Fruit fly (Drosophila melanogaster) whole organism, wandering third instar larva: ENCODE measurements around the gene CG17991.

Source experiments
- Abd-B ChIP-seq: fragments of >200 bp; optimal IDR thresholded peaks from 2 replicates; lab custom pipeline; 2017; ENCODE audit warnings: missing biosample characterization, missing genetic modification characterization
- CG32264 ChIP-seq: fragments of 200-800 bp; sonication (Bioruptor generic); optimal IDR thresholded peaks from 2 replicates; lab custom pipeline; 2016; ENCODE audit warnings: missing biosample characterization, missing genetic modification characterization
- CG9705 ChIP-seq: fragments of 200-800 bp; sonication (Bioruptor generic); optimal IDR thresholded peaks from 2 replicates; lab custom pipeline; 2018; ENCODE audit warnings: missing biosample characterization, mild to moderate bottlenecking, missing genetic modification characterization
- CrebA ChIP-seq: fragments of 200-800 bp; sonication (Bioruptor generic); optimal IDR thresholded peaks from 2 replicates; lab custom pipeline; 2016; ENCODE audit warnings: missing biosample characterization, mild to moderate bottlenecking, missing genetic modification characterization, borderline replicate concordance
- Dfd ChIP-seq: fragments of >200 bp; optimal IDR thresholded peaks from 2 replicates; lab custom pipeline; 2017; ENCODE audit warnings: missing biosample characterization, missing genetic modification characterization
- Dif ChIP-seq: fragments of 200-275, 200-300 bp; sonication (Bioruptor generic); optimal IDR thresholded peaks from 2 replicates; lab custom pipeline; 2018; ENCODE audit warnings: missing biosample characterization, missing genetic modification characterization; ENCODE audit not compliant: partially characterized antibody
- GATAd ChIP-seq: sonication (Bioruptor generic); optimal IDR thresholded peaks from 2 replicates; lab custom pipeline; 2016; ENCODE audit warnings: missing biosample characterization, missing genetic modification characterization
- HLH106 ChIP-seq: fragments of 200-800 bp; optimal IDR thresholded peaks from 3 replicates; lab custom pipeline; 2019; ENCODE audit warnings: missing biosample characterization, mild to moderate bottlenecking, missing genetic modification characterization, moderate library complexity
- Hnf4 ChIP-seq: fragments of 200-800 bp; sonication (Bioruptor generic); optimal IDR thresholded peaks from 2 replicates; lab custom pipeline; 2016; ENCODE audit warnings: missing biosample characterization, mild to moderate bottlenecking, missing genetic modification characterization
- Hr78 ChIP-seq: fragments of >200 bp; optimal IDR thresholded peaks from 2 replicates; lab custom pipeline; 2017; ENCODE audit warnings: missing biosample characterization, missing genetic modification characterization
- Hr83 ChIP-seq: fragments of 200-300 bp; sonication (Bioruptor generic); optimal IDR thresholded peaks from 2 replicates; lab custom pipeline; 2016; ENCODE audit warnings: missing biosample characterization, mild to moderate bottlenecking, missing genetic modification characterization, moderate library complexity; ENCODE audit not compliant: poor library complexity, severe bottlenecking
- Jra ChIP-seq: sonication (Bioruptor generic); optimal IDR thresholded peaks from 2 replicates; lab custom pipeline; 2016; ENCODE audit warnings: missing biosample characterization, missing genetic modification characterization
- Mio ChIP-seq: sonication (Bioruptor generic); optimal IDR thresholded peaks from 2 replicates; lab custom pipeline; 2016; ENCODE audit warnings: missing biosample characterization, missing genetic modification characterization
- Myc ChIP-seq: fragments of >200 bp; optimal IDR thresholded peaks from 2 replicates; lab custom pipeline; 2017
- N ChIP-seq: fragments of >200 bp; optimal IDR thresholded peaks from 2 replicates; lab custom pipeline; 2018; ENCODE audit warnings: missing biosample characterization, missing external identifiers, missing genetic modification characterization
- OdsH ChIP-seq: fragments of 200-800 bp; sonication (Bioruptor generic); optimal IDR thresholded peaks from 2 replicates; lab custom pipeline; 2016; ENCODE audit warnings: missing biosample characterization, mild to moderate bottlenecking, missing genetic modification characterization
- Rel ChIP-seq, 2 experiments: fragments of 200-800 bp; sonication (Bioruptor generic) in 1 of 2; optimal IDR thresholded peaks; 2 replicates in 1 of 2; 3 replicates in 1 of 2; lab custom pipeline; 2016 to 2019; ENCODE audit warnings: mild to moderate bottlenecking in 2 of 2, missing biosample characterization in 2 of 2, missing genetic modification characterization in 2 of 2, moderate library complexity in 1 of 2
- Sp1 ChIP-seq: fragments of 200-800 bp; sonication (Bioruptor generic); optimal IDR thresholded peaks from 3 replicates; lab custom pipeline; 2019; ENCODE audit warnings: missing biosample characterization, mild to moderate bottlenecking, missing genetic modification characterization, moderate library complexity
- Vsx2 ChIP-seq: fragments of 200-300, 225-300 bp; sonication (Bioruptor generic); optimal IDR thresholded peaks from 2 replicates; lab custom pipeline; 2018; ENCODE audit warnings: missing biosample characterization, missing genetic modification characterization; ENCODE audit not compliant: partially characterized antibody
- br ChIP-seq: fragments of 200-800 bp; sonication (Bioruptor generic); optimal IDR thresholded peaks from 2 replicates; lab custom pipeline; 2016; ENCODE audit warnings: missing biosample characterization, missing genetic modification characterization
- brk ChIP-seq: fragments of 200-800 bp; sonication (Bioruptor generic); optimal IDR thresholded peaks from 2 replicates; lab custom pipeline; 2016; ENCODE audit warnings: missing biosample characterization, mild to moderate bottlenecking, missing genetic modification characterization
- dl ChIP-seq, 2 experiments: fragments of 175-275, 200-275 bp in 1 of 2; fragments of 200-275 bp in 1 of 2; sonication (Bioruptor generic); optimal IDR thresholded peaks; lab custom pipeline; 2018; ENCODE audit warnings: mild to moderate bottlenecking in 2 of 2, missing biosample characterization in 2 of 2, missing genetic modification characterization in 2 of 2, moderate library complexity in 2 of 2; ENCODE audit not compliant: partially characterized antibody in 2 of 2, insufficient read depth in 1 of 2
- dmrt93B ChIP-seq: fragments of 200-800 bp; sonication (Bioruptor generic); optimal IDR thresholded peaks from 2 replicates; lab custom pipeline; 2018; ENCODE audit warnings: missing biosample characterization, mild to moderate bottlenecking, missing genetic modification characterization
- dsf ChIP-seq: sonication (Bioruptor generic); optimal IDR thresholded peaks from 2 replicates; lab custom pipeline; 2016; ENCODE audit warnings: missing biosample characterization, missing genetic modification characterization, borderline replicate concordance
- ey ChIP-seq: fragments of 200-800 bp; sonication (Bioruptor generic); optimal IDR thresholded peaks from 2 replicates; lab custom pipeline; 2016; ENCODE audit warnings: missing biosample characterization, missing genetic modification characterization
- foxo ChIP-seq, 2 experiments: fragments of 200-800 bp; sonication (Bioruptor generic); optimal IDR thresholded peaks; 2 replicates in 1 of 2; 3 replicates in 1 of 2; lab custom pipeline; 2016 to 2017; ENCODE audit warnings: missing biosample characterization in 2 of 2, missing genetic modification characterization in 2 of 2
- fru ChIP-seq: fragments of 200-800 bp; sonication (Bioruptor generic); optimal IDR thresholded peaks from 3 replicates; lab custom pipeline; 2016; ENCODE audit warnings: missing biosample characterization, mild to moderate bottlenecking, missing genetic modification characterization
- h ChIP-seq: fragments of 200-800 bp; sonication (Bioruptor generic); optimal IDR thresholded peaks from 3 replicates; lab custom pipeline; 2016; ENCODE audit warnings: missing biosample characterization, mild to moderate bottlenecking, missing genetic modification characterization
- jim ChIP-seq: fragments of 175-275, 200-325 bp; sonication (Bioruptor generic); optimal IDR thresholded peaks from 2 replicates; lab custom pipeline; 2016; ENCODE audit warnings: missing biosample characterization, mild to moderate bottlenecking, missing genetic modification characterization
- lola ChIP-seq: fragments of >200 bp; optimal IDR thresholded peaks from 2 replicates; lab custom pipeline; 2017; ENCODE audit warnings: missing biosample characterization, missing genetic modification characterization
- pan ChIP-seq: fragments of >200 bp; optimal IDR thresholded peaks from 2 replicates; lab custom pipeline; 2017
- psq ChIP-seq: fragments of 200-800 bp; sonication (Bioruptor generic); optimal IDR thresholded peaks from 3 replicates; lab custom pipeline; 2017; ENCODE audit warnings: missing biosample characterization, mild to moderate bottlenecking, missing genetic modification characterization, moderate library complexity
- rgr ChIP-seq: fragments of 200-800 bp; sonication (Bioruptor generic); optimal IDR thresholded peaks from 3 replicates; lab custom pipeline; 2016; ENCODE audit warnings: missing biosample characterization, mild to moderate bottlenecking, missing genetic modification characterization
- sage ChIP-seq: fragments of 200-800 bp; sonication (Bioruptor generic); optimal IDR thresholded peaks from 2 replicates; lab custom pipeline; 2016; ENCODE audit warnings: missing biosample characterization, mild to moderate bottlenecking, missing genetic modification characterization
- sv ChIP-seq: fragments of 200-800 bp; sonication (Bioruptor generic); optimal IDR thresholded peaks from 3 replicates; lab custom pipeline; 2016; ENCODE audit warnings: missing biosample characterization, missing genetic modification characterization
- tai ChIP-seq: sonication (Bioruptor generic); optimal IDR thresholded peaks from 2 replicates; lab custom pipeline; 2016; ENCODE audit warnings: missing biosample characterization, missing genetic modification characterization
- usp ChIP-seq: fragments of >200 bp; optimal IDR thresholded peaks from 2 replicates; lab custom pipeline; 2017; ENCODE audit warnings: missing biosample characterization, missing genetic modification characterization
- woc ChIP-seq: sonication (Bioruptor generic); optimal IDR thresholded peaks from 2 replicates; lab custom pipeline; 2016; ENCODE audit warnings: missing biosample characterization, mild to moderate bottlenecking, missing genetic modification characterization

The CG17991 gene

DNA sequence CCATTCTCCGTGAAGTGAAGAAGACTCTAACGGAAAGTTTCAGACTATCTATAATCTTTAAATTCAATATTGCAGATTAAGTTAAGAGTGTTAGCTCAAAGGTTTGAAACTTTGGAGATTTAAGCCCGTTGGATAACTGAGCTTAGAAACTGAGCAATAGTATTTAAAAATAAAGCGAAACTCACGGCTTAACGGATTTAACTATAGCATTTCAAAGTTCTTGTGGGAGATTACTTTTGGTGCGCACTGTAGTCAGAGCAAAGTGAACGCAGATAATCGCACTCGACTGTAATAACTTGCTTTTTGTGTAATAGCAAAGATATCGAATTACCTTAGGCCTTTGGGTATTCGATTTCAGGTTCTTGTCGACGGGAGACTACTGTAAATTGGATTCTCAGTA is 41.2 kb downstream of the CG17991 start, which contains the start of gene mrt (continued):
- no peak for TF ChIP-seq usp (GFP tag; lab: Kevin White, UChicago)

dm6 chr3R:27283645-27284044 is 42.6 kb downstream of the CG17991 start, which contains the start of gene CG3368:
Gene CG3368, plus strand, starts transcription at chr3R:27283780.
- TF ChIP-seq br (GFP tag; lab: Kevin White, UChicago) (no peak), CG9705 (GFP tag; lab: Kevin White, UChicago) (no peak), ey (GFP tag; lab: Kevin White, UChicago) (no peak), sv (no peak), dsf (no peak), CG32264 (GFP tag; lab: Kevin White, UChicago) (no peak), Dif (GFP tag; lab: Kevin White, UChicago) (no peak), Myc (lab: Kevin White, UChicago) (no peak), Jra (GFP tag; lab: Kevin White, UChicago) (no peak), OdsH (GFP tag; lab: Kevin White, UChicago) (no peak), sage (GFP tag; lab: Kevin White, UChicago) (no peak), N (GFP tag; lab: Kevin White, UChicago) (no peak), jim (GFP tag; lab: Kevin White, UChicago) (no peak), HLH106 (tag; lab: Kevin White, UChicago) (no peak), usp (GFP tag; lab: Kevin White, UChicago) (no peak), foxo (GFP tag; optimal IDR thresholded peaks at IDR 0.05; lab: Kevin White, UChicago) (no peak), lola (GFP tag; lab: Kevin White, UChicago) (no peak), dl (GFP tag; optimal IDR thresholded peaks at IDR 0.05; lab: Kevin White, UChicago; ENCODE audit: insufficient read depth in 1 of 2, partially characterized antibody in 2 of 2) (no peak)
- TF ChIP-seq, all 38 proteins: peak for 0

DNA sequence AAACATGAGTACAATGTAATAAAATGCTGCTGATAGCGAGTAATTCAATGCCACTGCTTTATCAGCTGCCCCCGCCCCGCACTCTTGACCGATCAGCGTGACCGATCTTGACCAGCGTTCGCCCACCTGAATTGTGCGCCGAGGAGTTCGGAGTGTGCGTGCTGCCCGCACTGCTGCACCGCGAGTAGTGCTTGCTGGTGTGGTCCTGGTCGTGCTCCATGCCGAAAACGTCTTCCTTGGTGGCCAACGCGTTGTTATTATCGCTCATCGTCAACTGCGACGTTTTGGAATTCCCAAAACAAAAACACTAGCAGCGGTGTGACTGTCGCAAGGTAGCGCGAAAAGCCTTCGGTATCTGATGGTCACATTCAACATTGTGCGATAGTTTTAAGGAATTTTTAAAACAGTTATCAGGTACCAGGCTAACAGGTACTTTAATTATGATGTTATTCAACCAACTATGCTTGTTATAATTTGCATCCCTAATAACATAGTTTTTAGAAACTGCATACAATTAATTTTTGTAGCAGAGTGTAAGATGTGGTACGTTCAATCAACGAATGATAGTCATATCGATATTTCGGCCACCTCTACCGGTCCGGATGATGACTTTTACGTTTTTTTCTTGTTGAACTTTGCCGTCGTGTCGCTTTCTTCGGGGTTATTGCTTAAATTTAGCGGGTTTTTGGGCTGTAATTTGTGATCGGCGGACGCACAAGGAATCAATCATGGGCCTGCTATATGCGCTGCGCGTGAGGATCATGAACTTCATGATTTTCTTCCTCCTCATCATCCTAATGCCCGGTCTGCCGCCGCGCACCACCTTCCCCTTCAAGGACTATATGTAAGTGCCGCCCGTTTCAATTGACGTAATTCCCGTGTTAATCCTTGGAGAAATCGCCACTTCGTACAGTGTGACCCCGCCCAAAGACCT is 47.4 kb downstream of the CG17991 start, which contains the start of the genes bigmax and Hmu:
Gene bigmax, minus strand, starts transcription at position 325 of the 934 bp plus-strand sequence.
Gene Hmu, plus strand, starts transcription at position 568 of the 934 bp plus-strand sequence.
- TF ChIP-seq CG9705 (GFP tag; lab: Kevin White, UChicago) = peak; percentile 68
- no peak for TF ChIP-seq tai
- TF ChIP-seq dsf = peak; percentile 82
- TF ChIP-seq Dif (GFP tag; lab: Kevin White, UChicago) = peak; percentile 48
- peak; percentile 83 for TF ChIP-seq fru (GFP tag; lab: Kevin White, UChicago)
- peak; percentile 63 for TF ChIP-seq psq (GFP tag; lab: Kevin White, UChicago)
- peak; percentile 82 for TF ChIP-seq sv
- TF ChIP-seq N (GFP tag; lab: Kevin White, UChicago) = no peak
- TF ChIP-seq CG32264 (GFP tag; lab: Kevin White, UChicago) = peak; percentile 71
- TF ChIP-seq CrebA (GFP tag; lab: Kevin White, UChicago) = no peak
- peak; percentile 92 for TF ChIP-seq woc
- TF ChIP-seq Rel (GFP tag; optimal IDR thresholded peaks at IDR 0.05; lab: Kevin White, UChicago) = no peak
- peak; percentile 100 for TF ChIP-seq Rel (tag; optimal IDR thresholded peaks at IDR 0.05; lab: Kevin White, UChicago)
- TF ChIP-seq brk (GFP tag; lab: Kevin White, UChicago) = no peak
- TF ChIP-seq Myc (lab: Kevin White, UChicago) = no peak
- TF ChIP-seq ey (GFP tag; lab: Kevin White, UChicago) = peak; percentile 87
- peak; percentile 75 for TF ChIP-seq GATAd (GFP tag; lab: Kevin White, UChicago)
- peak; percentile 75 for TF ChIP-seq br (GFP tag; lab: Kevin White, UChicago)
- TF ChIP-seq Mio (GFP tag; lab: Kevin White, UChicago) = no peak
- TF ChIP-seq h (GFP tag; lab: Kevin White, UChicago) = peak; percentile 85
- no peak for TF ChIP-seq lola (GFP tag; lab: Kevin White, UChicago)
- no peak for TF ChIP-seq sage (GFP tag; lab: Kevin White, UChicago)
- TF ChIP-seq Dfd (GFP tag; lab: Kevin White, UChicago) = no peak
- no peak for TF ChIP-seq Vsx2 (GFP tag; lab: Kevin White, UChicago)
- TF ChIP-seq rgr (GFP tag; lab: Kevin White, UChicago) = peak; percentile 87
- peak; percentile 47 for TF ChIP-seq dmrt93B (GFP tag; lab: Kevin White, UChicago)
- TF ChIP-seq usp (GFP tag; lab: Kevin White, UChicago) = no peak
- no peak for TF ChIP-seq jim (GFP tag; lab: Kevin White, UChicago)
- no peak for TF ChIP-seq Hr78 (GFP tag; lab: Kevin White, UChicago)
- TF ChIP-seq foxo (GFP tag; optimal IDR thresholded peaks at IDR 0.05; lab: Kevin White, UChicago) = peak; percentile 5 to 89
- TF ChIP-seq Abd-B (GFP tag; lab: Kevin White, UChicago) = no peak
- TF ChIP-seq dl (GFP tag; optimal IDR thresholded peaks at IDR 0.05; lab: Kevin White, UChicago; ENCODE audit: insufficient read depth in 1 of 2, partially characterized antibody in 2 of 2) = no peak
- peak; percentile 93 for TF ChIP-seq Hnf4
- TF ChIP-seq Jra (GFP tag; lab: Kevin White, UChicago) = peak; percentile 93
- TF ChIP-seq pan (lab: Kevin White, UChicago) = no peak
- peak; percentile 74 for TF ChIP-seq Hr83 (GFP tag; lab: Kevin White, UChicago)
- TF ChIP-seq OdsH (GFP tag; lab: Kevin White, UChicago) = peak; percentile 70
- TF ChIP-seq HLH106 (tag; lab: Kevin White, UChicago) = peak; percentile 80
- peak; percentile 75 for TF ChIP-seq Sp1
